Worm (Caenorhabditis elegans) whole organism, early embryonic: ENCODE results near the gene jhdm-1.
A peak's percentile ranks its signal among the peaks of the same experiment; 100 is the strongest.

Source experiments
- B0310.2 ChIP-seq: sonication (generic microtip); optimal IDR thresholded peaks from 2 replicates; lab custom pipeline; 2016; ENCODE audit warnings: mild to moderate bottlenecking, missing genetic modification characterization, missing compliant biosample characterization
- F13C5.2 ChIP-seq: sonication (generic microtip); optimal IDR thresholded peaks from 2 replicates; lab custom pipeline; 2017; ENCODE audit warnings: mild to moderate bottlenecking, missing genetic modification characterization, inconsistent platforms, missing compliant biosample characterization
- aly-1 ChIP-seq: sonication (generic microtip); optimal IDR thresholded peaks from 2 replicates; lab custom pipeline; 2016; ENCODE audit warnings: missing genetic modification characterization, missing compliant biosample characterization
- ama-1 ChIP-seq: fragments of 150-350 bp; optimal IDR thresholded peaks from 2 replicates; lab custom pipeline; 2014
- ceh-13 ChIP-seq: fragments of 200-800 bp; sonication (Bioruptor generic); optimal IDR thresholded peaks from 2 replicates; lab custom pipeline; 2018; ENCODE audit warnings: mild to moderate bottlenecking, missing genetic modification characterization, missing compliant biosample characterization
- ceh-36 ChIP-seq: sonication (generic microtip); optimal IDR thresholded peaks from 2 replicates; lab custom pipeline; 2016; ENCODE audit warnings: missing genetic modification characterization, inconsistent platforms, missing compliant biosample characterization
- ets-7 ChIP-seq: sonication (generic microtip); optimal IDR thresholded peaks from 2 replicates; lab custom pipeline; 2016; ENCODE audit warnings: missing genotype, missing genetic modification characterization, missing compliant biosample characterization
- flt-1 ChIP-seq: fragments of 200-800 bp; sonication (Bioruptor generic); IDR thresholded peaks from 2 replicates; pipeline ENCODE4 v1.3.6; 2022; ENCODE audit warnings: missing genetic modification characterization, missing compliant biosample characterization
- hmbx-1 ChIP-seq: sonication (generic microtip); optimal IDR thresholded peaks from 2 replicates; lab custom pipeline; 2016; ENCODE audit warnings: mild to moderate bottlenecking, missing genetic modification characterization, missing compliant biosample characterization
- hmg-4 ChIP-seq: fragments of 200-800 bp; sonication (Bioruptor generic); optimal IDR thresholded peaks from 2 replicates; lab custom pipeline; 2018; ENCODE audit warnings: mild to moderate bottlenecking, missing genetic modification characterization, missing compliant biosample characterization
- hnd-1 ChIP-seq: sonication (generic microtip); optimal IDR thresholded peaks from 2 replicates; lab custom pipeline; 2016; ENCODE audit warnings: missing genetic modification characterization, missing compliant biosample characterization
- pes-1 ChIP-seq: fragments of 200-800 bp; sonication (Bioruptor generic); IDR thresholded peaks from 2 replicates; pipeline ENCODE4 v1.3.6; 2022; ENCODE audit warnings: missing genetic modification reagents, missing genetic modification characterization, missing compliant biosample characterization
- scrt-1 ChIP-seq: fragments of 200-800 bp; sonication (Bioruptor generic); IDR thresholded peaks from 2 replicates; pipeline ENCODE4 v1.3.6; 2022; ENCODE audit warnings: missing genetic modification characterization, missing compliant biosample characterization
- sea-1 ChIP-seq: fragments of 200-800 bp; sonication (Bioruptor generic); conservative IDR thresholded peaks from 2 replicates; pipeline ENCODE4 v1.3.6; 2022; ENCODE audit warnings: missing genetic modification characterization, missing compliant biosample characterization
- tbx-11 ChIP-seq: fragments of 200-800 bp; sonication (Bioruptor generic); IDR thresholded peaks from 2 replicates; pipeline ENCODE4 v1.3.6; 2022; ENCODE audit warnings: missing genetic modification characterization, missing compliant biosample characterization
- tbx-37 ChIP-seq: fragments of 200-800 bp; sonication (Bioruptor generic); conservative IDR thresholded peaks from 2 replicates; pipeline ENCODE4 v1.3.6; 2022; ENCODE audit warnings: missing genetic modification reagents, missing genetic modification characterization, missing compliant biosample characterization
- tra-4 ChIP-seq: sonication (generic microtip); optimal IDR thresholded peaks from 2 replicates; lab custom pipeline; 2017; ENCODE audit warnings: missing genetic modification characterization, missing compliant biosample characterization

Gene jhdm-1

DNA sequence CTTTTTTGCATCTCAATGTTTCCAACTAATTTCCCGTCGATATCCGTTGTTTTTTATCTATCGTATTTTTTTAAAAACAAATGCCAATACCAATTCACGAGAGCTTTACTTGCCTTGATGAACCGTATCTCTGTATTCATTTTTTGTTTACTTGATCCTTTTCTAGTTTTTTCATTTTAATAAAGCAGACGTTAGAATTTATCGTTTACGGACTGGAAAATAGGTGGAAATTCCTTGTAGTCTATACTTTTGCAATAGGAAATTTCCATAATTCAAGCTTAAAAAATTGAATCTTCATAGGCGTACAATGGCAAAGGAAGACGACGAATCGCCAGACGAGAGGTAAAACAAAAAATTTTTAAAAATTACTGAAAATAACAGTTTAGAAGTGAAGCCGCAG is 5.5 kb downstream of the jhdm-1 start, which contains the start of gene algn-1:
TSS of gene algn-1 (plus strand) at position 301 of the 400 bp plus-strand sequence.
- no peak for TF ChIP-seq hmbx-1 (tag; lab: Kevin White, UChicago)
- TF ChIP-seq tbx-37: no peak
- TF ChIP-seq sea-1 (GFP tag; lab: Robert Waterston, UW): no peak
- no peak for TF ChIP-seq ceh-36 (tag; lab: Kevin White, UChicago)
- TF ChIP-seq ceh-13 (GFP tag; lab: Kevin White, UChicago): no peak
- no peak for TF ChIP-seq flt-1 (GFP tag; lab: Robert Waterston, UW)
- no peak for TF ChIP-seq ets-7 (tag; lab: Kevin White, UChicago)
- TF ChIP-seq ama-1 (lab: Kevin White, UChicago): no peak
- TF ChIP-seq tra-4 (tag; lab: Kevin White, UChicago): no peak
- TF ChIP-seq pes-1 (GFP tag; lab: Robert Waterston, UW): no peak
- TF ChIP-seq F13C5.2 (tag; lab: Kevin White, UChicago): no peak
- TF ChIP-seq hmg-4: no peak
- TF ChIP-seq scrt-1 (GFP tag; lab: Robert Waterston, UW): no peak
- no peak for TF ChIP-seq aly-1
- TF ChIP-seq tbx-11 (GFP tag; lab: Robert Waterston, UW): no peak
- no peak for TF ChIP-seq hnd-1 (tag; lab: Kevin White, UChicago)

DNA sequence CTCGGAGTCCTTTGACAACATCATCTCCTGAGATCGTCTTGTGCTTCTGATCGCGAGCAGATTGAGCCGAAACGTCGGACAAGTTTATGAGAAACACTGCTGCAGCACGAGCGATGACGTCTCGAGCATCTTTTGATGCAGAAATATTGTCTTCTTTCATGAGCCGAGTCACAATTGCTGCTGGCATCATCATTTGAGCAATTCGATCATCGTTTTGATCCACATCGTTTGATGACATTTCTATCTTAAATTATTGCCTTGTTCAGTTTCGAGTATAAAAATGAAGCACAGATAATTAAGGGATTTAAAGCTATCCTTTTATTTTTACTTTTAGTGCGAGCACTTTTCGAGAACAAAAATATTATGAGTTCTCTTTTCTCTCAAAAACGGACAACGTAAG is 8.3 kb downstream of the jhdm-1 start, which contains the start of gene T26A5.8:
TSS of gene T26A5.8 (minus strand) at position 247 of the 400 bp plus-strand sequence.
- TF ChIP-seq ets-7 (tag; lab: Kevin White, UChicago) (no peak), tbx-37 (no peak), ceh-36 (tag; lab: Kevin White, UChicago) (no peak), hmg-4 (no peak), hnd-1 (tag; lab: Kevin White, UChicago) (no peak), ceh-13 (GFP tag; lab: Kevin White, UChicago) (no peak)

DNA sequence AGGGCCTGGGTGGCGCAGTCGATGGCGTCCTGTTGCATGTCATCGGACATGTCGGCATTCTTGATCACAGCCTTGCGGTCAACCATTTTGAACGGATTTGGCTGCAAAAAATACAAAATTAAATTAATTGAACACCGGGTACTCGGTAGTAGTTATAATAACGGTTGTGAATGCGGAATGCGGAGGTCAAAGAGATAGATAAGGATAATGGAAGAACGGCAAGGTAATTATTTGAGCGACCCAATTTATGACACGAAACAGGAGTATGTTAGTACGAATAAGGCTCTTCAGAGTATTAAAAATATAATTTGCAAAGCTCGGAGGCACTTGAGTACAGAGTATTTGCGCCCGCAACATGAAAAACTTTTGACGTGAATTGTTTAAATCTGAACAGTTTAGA is 9.4 kb downstream of the jhdm-1 start, which contains the start of gene dlc-1:
TSS of gene dlc-1 (minus strand) at position 101 of the 400 bp plus-strand sequence.
- no peak for TF ChIP-seq F13C5.2 (tag; lab: Kevin White, UChicago)
- TF ChIP-seq aly-1: no peak
- no peak for TF ChIP-seq ets-7 (tag; lab: Kevin White, UChicago)
- TF ChIP-seq ceh-13 (GFP tag; lab: Kevin White, UChicago): no peak
- TF ChIP-seq hnd-1 (tag; lab: Kevin White, UChicago): no peak
- TF ChIP-seq pes-1 (GFP tag; lab: Robert Waterston, UW): no peak
- TF ChIP-seq hmbx-1 (tag; lab: Kevin White, UChicago): no peak
- no peak for TF ChIP-seq sea-1 (GFP tag; lab: Robert Waterston, UW)
- no peak for TF ChIP-seq B0310.2 (tag; lab: Kevin White, UChicago)

DNA sequence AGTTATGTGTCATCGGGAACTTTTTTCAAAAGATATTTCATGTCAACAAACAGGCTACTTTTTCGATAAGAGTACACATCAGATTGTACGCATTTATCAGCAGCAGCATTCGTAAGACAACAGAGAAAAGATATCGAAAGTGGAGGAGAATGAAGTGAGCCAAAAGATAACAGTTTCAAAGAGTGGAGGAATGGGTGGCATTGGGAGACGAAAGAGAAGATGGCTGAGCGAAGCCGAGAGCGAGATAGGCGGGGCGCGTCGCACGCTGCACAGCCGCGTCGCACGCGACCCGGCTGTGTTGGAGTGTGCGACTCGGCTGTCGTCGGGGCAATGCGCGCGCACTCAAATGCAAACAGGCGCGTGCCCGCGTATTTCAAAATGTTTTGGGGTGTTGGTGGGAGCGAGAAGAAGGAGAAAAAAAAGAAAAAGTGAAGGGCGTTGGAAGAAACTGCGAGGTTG is 9.9 kb downstream of the jhdm-1 start:
- 0 out of 2 replicates have a peak, but pooled peaks have one; percentile 22 for TF ChIP-seq flt-1 (GFP tag; lab: Robert Waterston, UW)
- TF ChIP-seq aly-1: peak; percentile 66
- 0 out of 2 replicates have a peak, but pooled peaks have one; percentile 19 for TF ChIP-seq sea-1 (GFP tag; lab: Robert Waterston, UW)
- TF ChIP-seq F13C5.2 (tag; lab: Kevin White, UChicago): peak; percentile 29
- TF ChIP-seq hmbx-1 (tag; lab: Kevin White, UChicago): no peak
- TF ChIP-seq hmg-4: peak; percentile 39
- no peak for TF ChIP-seq ets-7 (tag; lab: Kevin White, UChicago)

DNA sequence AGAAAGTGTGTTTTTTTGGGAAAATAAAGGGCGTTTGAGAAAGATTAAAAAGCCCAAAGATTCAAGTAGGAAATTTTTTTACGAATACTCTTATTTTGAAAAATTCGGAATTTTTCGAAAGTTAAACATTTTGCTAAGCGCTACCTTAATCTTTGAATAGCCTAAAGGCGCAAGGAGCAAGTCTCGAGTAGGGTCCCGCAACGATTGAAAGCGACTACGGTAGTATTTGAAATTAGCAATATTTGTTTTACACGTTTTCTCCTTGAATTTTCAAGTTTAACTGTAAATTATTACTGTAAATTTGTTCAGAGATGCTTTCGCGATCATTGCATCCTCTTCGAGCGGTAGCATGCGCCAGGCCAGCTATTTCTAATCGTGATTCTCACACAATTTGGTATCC is 10.6 kb downstream of the jhdm-1 start, which contains the start of gene nduf-2.2:
TSS of gene nduf-2.2 (plus strand) at position 310 of the 400 bp plus-strand sequence.
- no peak for TF ChIP-seq sea-1 (GFP tag; lab: Robert Waterston, UW)
- no peak for TF ChIP-seq F13C5.2 (tag; lab: Kevin White, UChicago)
- no peak for TF ChIP-seq flt-1 (GFP tag; lab: Robert Waterston, UW)
- TF ChIP-seq ets-7 (tag; lab: Kevin White, UChicago): no peak
- TF ChIP-seq B0310.2 (tag; lab: Kevin White, UChicago): no peak
- TF ChIP-seq ceh-13 (GFP tag; lab: Kevin White, UChicago): no peak
- TF ChIP-seq ama-1 (lab: Kevin White, UChicago): no peak
- no peak for TF ChIP-seq hmbx-1 (tag; lab: Kevin White, UChicago)
- TF ChIP-seq hnd-1 (tag; lab: Kevin White, UChicago): no peak
- no peak for TF ChIP-seq aly-1
- TF ChIP-seq hmg-4: no peak
- no peak for TF ChIP-seq tbx-37
- no peak for TF ChIP-seq tra-4 (tag; lab: Kevin White, UChicago)

DNA sequence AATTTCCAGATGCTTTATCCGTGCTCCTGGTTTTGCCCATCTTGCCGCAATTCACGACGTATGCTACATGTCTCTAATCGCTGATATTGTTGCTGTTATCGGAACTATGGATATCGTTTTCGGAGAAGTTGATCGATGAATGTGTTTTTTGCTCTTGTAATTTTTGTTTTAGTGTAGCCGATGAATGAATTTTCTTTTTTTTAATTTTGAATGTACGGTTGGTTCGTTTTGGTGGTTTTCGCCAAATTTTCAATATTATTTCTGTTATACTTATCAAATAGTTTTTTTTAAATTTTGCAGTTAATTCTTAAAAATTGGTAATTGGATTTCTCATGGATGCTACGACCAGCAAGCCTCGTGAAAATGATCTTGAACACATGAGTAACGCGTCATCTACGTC is 12.7 kb downstream of the jhdm-1 start, which contains the start of gene T26A5.2:
TSS of gene T26A5.2 (plus strand) at position 301 of the 400 bp plus-strand sequence.
- TF ChIP-seq pes-1 (GFP tag; lab: Robert Waterston, UW) (no peak), ceh-13 (GFP tag; lab: Kevin White, UChicago) (no peak), hmg-4 (no peak), tbx-11 (GFP tag; lab: Robert Waterston, UW) (no peak), sea-1 (GFP tag; lab: Robert Waterston, UW) (no peak), B0310.2 (tag; lab: Kevin White, UChicago) (no peak), hmbx-1 (tag; lab: Kevin White, UChicago) (no peak), ets-7 (tag; lab: Kevin White, UChicago) (no peak), aly-1 (no peak), scrt-1 (GFP tag; lab: Robert Waterston, UW) (no peak), tra-4 (tag; lab: Kevin White, UChicago) (no peak), flt-1 (GFP tag; lab: Robert Waterston, UW) (no peak), ama-1 (lab: Kevin White, UChicago) (no peak), hnd-1 (tag; lab: Kevin White, UChicago) (no peak), ceh-36 (tag; lab: Kevin White, UChicago) (no peak), F13C5.2 (tag; lab: Kevin White, UChicago) (no peak), tbx-37 (no peak)

DNA sequence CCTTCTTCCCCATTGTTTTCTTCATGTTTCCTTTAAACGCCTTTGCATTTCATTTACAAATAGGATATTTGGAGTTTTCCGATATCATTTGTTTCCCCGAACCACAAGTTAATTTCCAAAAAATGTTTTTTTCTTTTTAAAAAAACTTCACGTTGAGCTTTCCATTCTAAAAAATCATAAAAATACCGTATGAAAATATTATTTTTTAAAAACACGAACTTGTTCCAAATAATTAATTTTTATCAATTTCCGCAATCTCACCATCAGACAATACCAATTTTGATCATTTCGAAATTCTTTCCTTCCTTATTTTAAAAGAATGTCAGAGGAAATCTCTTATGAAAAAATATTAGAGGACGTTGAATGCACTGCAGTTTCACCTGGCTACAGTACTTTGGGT is 17.2 kb downstream of the jhdm-1 start, which contains the start of gene wht-6:
TSS of gene wht-6 (plus strand) at position 301 of the 400 bp plus-strand sequence.
- TF ChIP-seq ama-1 (lab: Kevin White, UChicago) (no peak), B0310.2 (tag; lab: Kevin White, UChicago) (no peak), tbx-37 (no peak), ceh-13 (GFP tag; lab: Kevin White, UChicago) (no peak), ets-7 (tag; lab: Kevin White, UChicago) (no peak), flt-1 (GFP tag; lab: Robert Waterston, UW) (no peak)
